Fruit fly (Drosophila melanogaster): Measurements from ENCODE around the gene lmgA.
A peak's percentile ranks its signal among the peaks of the same experiment; 100 is the strongest.

Gene lmgA

DNA sequence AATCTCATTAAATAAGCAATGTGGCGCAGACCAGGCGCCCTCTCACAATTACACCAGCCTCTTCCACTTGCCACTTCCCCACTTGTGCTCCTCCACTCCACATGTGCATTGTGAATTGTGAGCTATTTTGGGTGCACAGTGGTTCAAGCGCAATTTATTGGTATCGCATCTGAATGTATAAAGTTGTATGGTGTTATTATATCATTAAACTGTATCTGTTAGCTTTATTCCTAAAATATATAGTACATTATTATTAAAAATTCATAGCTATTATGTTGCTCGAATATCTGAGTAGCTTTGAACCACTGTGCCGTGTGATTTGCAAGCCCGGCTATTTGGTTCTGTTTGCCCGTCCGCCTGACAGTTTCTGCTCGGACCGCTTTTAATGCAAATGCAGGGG, 46.5 kb upstream of the lmgA start (continued):
- peak; percentile 92 for TF ChIP-seq CG17829 (tag; optimal IDR thresholded peaks at IDR 0.05)
- TF ChIP-seq gt (GFP tag; IDR thresholded peaks at IDR 0.05): peak; percentile 73
- TF ChIP-seq Mad (GFP tag; optimal IDR thresholded peaks at IDR 0.05): peak; percentile 60
- peak; percentile 47; the same call in 1 of the 2 replicates for TF ChIP-seq ro (GFP tag; IDR thresholded peaks at IDR 0.05)
- TF ChIP-seq Atf6 (GFP tag; IDR thresholded peaks at IDR 0.05): peak; percentile 78; the same call in 1 of the 2 replicates
- TF ChIP-seq insv (GFP tag; optimal IDR thresholded peaks at IDR 0.05): no peak
- peak; percentile 93 for TF ChIP-seq CG18262 (tag; optimal IDR thresholded peaks at IDR 0.05)
- peak; percentile 51 for TF ChIP-seq pnt (GFP tag; optimal IDR thresholded peaks at IDR 0.05)
- TF ChIP-seq nom (GFP tag; optimal IDR thresholded peaks at IDR 0.05): peak; percentile 86
- TF ChIP-seq CG4820 (GFP tag; optimal IDR thresholded peaks at IDR 0.05): peak; percentile 84
- TF ChIP-seq CG3838 (GFP tag; optimal IDR thresholded peaks at IDR 0.05): peak; percentile 46
- TF ChIP-seq so (GFP tag; IDR thresholded peaks at IDR 0.05): peak; percentile 83; the same call in 2 of the 3 replicates
- peak; percentile 23 for TF ChIP-seq psq (GFP tag; optimal IDR thresholded peaks at IDR 0.05)
- no peak for TF ChIP-seq emc (GFP tag; optimal IDR thresholded peaks at IDR 0.05)
- peak; percentile 81 for TF ChIP-seq CG4707 (GFP tag; optimal IDR thresholded peaks at IDR 0.05)
- peak; percentile 85 for TF ChIP-seq CG10209 (GFP tag; optimal IDR thresholded peaks at IDR 0.05)
- peak; percentile 43; the same call in 1 of the 2 replicates for TF ChIP-seq dati (GFP tag; IDR thresholded peaks at IDR 0.05)
- TF ChIP-seq Spps (tag; optimal IDR thresholded peaks at IDR 0.05): peak; percentile 91
- TF ChIP-seq CG4404 (GFP tag; IDR thresholded peaks at IDR 0.05): peak; percentile 78
- peak; percentile 13 for TF ChIP-seq dm (GFP tag; optimal IDR thresholded peaks at IDR 0.05)
- no peak for TF ChIP-seq bigmax (GFP tag; optimal IDR thresholded peaks at IDR 0.05)
- peak; percentile 36; the same call in 1 of the 2 replicates for TF ChIP-seq CG10321 (GFP tag; IDR thresholded peaks at IDR 0.05)
- TF ChIP-seq sens-2 (GFP tag; IDR thresholded peaks at IDR 0.05): peak; percentile 89
- peak; percentile 79 for TF ChIP-seq CG1602 (GFP tag; optimal IDR thresholded peaks at IDR 0.05)
- peak; percentile 50 for TF ChIP-seq Elba2 (GFP tag; optimal IDR thresholded peaks at IDR 0.05)
- peak; percentile 93 to 96 for TF ChIP-seq bsh (GFP tag; optimal IDR thresholded peaks at IDR 0.05)
- peak; percentile 88 for TF ChIP-seq PHDP (tag; optimal IDR thresholded peaks at IDR 0.05)
- peak; percentile 84 for TF ChIP-seq ind (GFP tag; optimal IDR thresholded peaks at IDR 0.05)
- TF ChIP-seq sisA (GFP tag; IDR thresholded peaks at IDR 0.05): peak; percentile 88
- TF ChIP-seq Pdp1 (GFP tag; optimal IDR thresholded peaks at IDR 0.05): peak; percentile 44 to 63
- peak; percentile 62 for TF ChIP-seq CG8290 (GFP tag; optimal IDR thresholded peaks at IDR 0.05)
- TF ChIP-seq CG8290 (tag; optimal IDR thresholded peaks at IDR 0.05): peak; percentile 44 to 66
- TF ChIP-seq CG5953 (GFP tag; IDR thresholded peaks at IDR 0.05): peak; percentile 76
- no peak for TF ChIP-seq Hmx (GFP tag; optimal IDR thresholded peaks at IDR 0.05)
- TF ChIP-seq exex (tag; optimal IDR thresholded peaks at IDR 0.05): no peak
- TF ChIP-seq tgo (GFP tag; IDR thresholded peaks at IDR 0.05): peak; percentile 88
- TF ChIP-seq Taf1 (GFP tag; IDR thresholded peaks at IDR 0.05): peak; percentile 34; the same call in 1 of the 2 replicates
- TF ChIP-seq wdn (GFP tag; IDR thresholded peaks at IDR 0.05): no peak
- TF ChIP-seq fru (optimal IDR thresholded peaks at IDR 0.05): no peak
- no peak for TF ChIP-seq Nf-YC (tag; optimal IDR thresholded peaks at IDR 0.05)
- no peak for TF ChIP-seq ato (GFP tag; IDR thresholded peaks at IDR 0.05; ENCODE audit: partially characterized antibody)
- TF ChIP-seq tll (GFP tag; optimal IDR thresholded peaks at IDR 0.05): no peak
- TF ChIP-seq repo (GFP tag; optimal IDR thresholded peaks at IDR 0.05): no peak
- peak; percentile 90 for TF ChIP-seq stc (GFP tag; IDR thresholded peaks at IDR 0.05)
- TF ChIP-seq Drgx (GFP tag; IDR thresholded peaks at IDR 0.05): peak; percentile 95
- peak; percentile 71 for TF ChIP-seq CG4360 (GFP tag; IDR thresholded peaks at IDR 0.05)
- TF ChIP-seq CG12391 (tag; optimal IDR thresholded peaks at IDR 0.05): peak; percentile 90
- no peak for TF ChIP-seq vnd (GFP tag; IDR thresholded peaks at IDR 0.05; ENCODE audit: partially characterized antibody)
- peak; percentile 70; the same call in 3 of the 4 replicates for TF ChIP-seq Gug (GFP tag; IDR thresholded peaks at IDR 0.05)
- TF ChIP-seq jing (GFP tag; optimal IDR thresholded peaks at IDR 0.05): peak; percentile 71
- 0 out of 3 replicates have a peak, but pooled peaks have one; percentile 22 for TF ChIP-seq HLH4C (GFP tag; IDR thresholded peaks at IDR 0.05; ENCODE audit: partially characterized antibody)
